Fruit fly (Drosophila melanogaster) whole organism, adult: ENCODE measurements around the gene Vha16-3.

Source experiments
- CG11617 ChIP-seq: fragments of 200-800 bp; sonication (Bioruptor generic); optimal IDR thresholded peaks from 2 replicates; lab custom pipeline; 2017; ENCODE audit warnings: mild to moderate bottlenecking, missing biosample characterization, missing genetic modification reagents, missing genetic modification characterization
- Hr96 ChIP-seq: fragments of 200-800 bp; sonication (Bioruptor generic); optimal IDR thresholded peaks from 2 replicates; lab custom pipeline; 2016; ENCODE audit warnings: missing biosample characterization, missing genetic modification characterization

DNA sequence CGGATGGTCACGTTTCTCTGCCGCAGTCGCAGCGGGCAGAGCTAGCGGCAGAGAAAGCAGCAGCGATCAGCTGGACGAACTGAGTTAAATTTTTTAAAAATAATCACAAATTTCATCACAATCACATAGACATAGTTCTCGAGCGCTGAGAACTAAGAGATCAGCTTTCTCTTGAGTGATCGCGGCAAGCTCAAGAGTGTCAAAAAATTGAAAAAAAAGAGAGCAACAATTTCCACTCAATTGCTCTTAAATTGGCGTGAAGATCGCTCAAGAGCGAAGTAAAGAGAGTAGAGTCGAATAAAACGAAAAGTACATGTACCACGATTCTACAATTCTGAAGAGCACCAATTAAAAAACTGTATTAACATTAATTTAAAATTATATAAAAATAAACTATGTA, 44.7 kb upstream of the Vha16-3 start:
- TF ChIP-seq CG11617 (GFP tag; lab: Kevin White, UChicago) (no peak), Hr96 (GFP tag; lab: Kevin White, UChicago) (no peak)
